Fruit fly (Drosophila melanogaster) whole organism, adult: Measurements from ENCODE around the gene CG31760.

ENCODE experiments used
- CG12768 ChIP-seq: fragments of 200-800 bp; sonication (Bioruptor generic); optimal IDR thresholded peaks from 2 replicates; lab custom pipeline; 2017; ENCODE audit warnings: missing biosample characterization, missing genetic modification characterization, mild to moderate bottlenecking, moderate library complexity, missing genetic modification reagents
- CG14711 ChIP-seq: fragments of 200-800 bp; sonication (Bioruptor generic); optimal IDR thresholded peaks from 2 replicates; lab custom pipeline; 2018; ENCODE audit warnings: missing biosample characterization, mild to moderate bottlenecking, missing genetic modification characterization, moderate library complexity
- CG1620 ChIP-seq: fragments of 200-800 bp; sonication (Bioruptor generic); optimal IDR thresholded peaks from 2 replicates; lab custom pipeline; 2016; ENCODE audit warnings: missing biosample characterization, missing genetic modification characterization
- CG5204 ChIP-seq: fragments of 200-800 bp; sonication (Bioruptor generic); optimal IDR thresholded peaks from 2 replicates; lab custom pipeline; 2016; ENCODE audit warnings: missing biosample characterization, missing genetic modification characterization
- Clk ChIP-seq: fragments of 200-800 bp; sonication (Bioruptor generic); optimal IDR thresholded peaks from 2 replicates; lab custom pipeline; 2017; ENCODE audit warnings: missing biosample characterization, missing genetic modification characterization
- Mnt ChIP-seq: fragments of 200-800 bp; sonication (Bioruptor generic); optimal IDR thresholded peaks from 2 replicates; lab custom pipeline; 2016; ENCODE audit warnings: missing biosample characterization, mild to moderate bottlenecking, missing genetic modification characterization
- bab1 ChIP-seq: fragments of 200-800 bp; sonication (Bioruptor generic); optimal IDR thresholded peaks from 3 replicates; lab custom pipeline; 2019; ENCODE audit warnings: missing biosample characterization, mild to moderate bottlenecking, missing genetic modification characterization, moderate library complexity
- cic ChIP-seq: fragments of 200-800 bp; sonication (Bioruptor generic); optimal IDR thresholded peaks from 2 replicates; lab custom pipeline; 2017; ENCODE audit warnings: missing biosample characterization, mild to moderate bottlenecking, missing genetic modification characterization, moderate library complexity
- cnc ChIP-seq, 2 experiments: fragments of >200 bp; optimal IDR thresholded peaks; 2 replicates each; lab custom pipeline; 2017
- kay ChIP-seq: fragments of 200-800 bp; sonication (Bioruptor generic); peaks from one replicate; lab custom pipeline; 2016; ENCODE audit warnings: missing biosample characterization, missing genetic modification characterization, borderline replicate concordance
- ovo ChIP-seq: fragments of 200-800 bp; sonication (Bioruptor generic); optimal IDR thresholded peaks from 2 replicates; lab custom pipeline; 2016; ENCODE audit warnings: missing biosample characterization, missing genetic modification characterization
- pad ChIP-seq: fragments of 200-800 bp; sonication (Bioruptor generic); optimal IDR thresholded peaks from 3 replicates; lab custom pipeline; 2017; ENCODE audit warnings: missing biosample characterization, missing genetic modification characterization, mild to moderate bottlenecking, moderate library complexity, missing genetic modification reagents
- toe ChIP-seq: fragments of 200-800 bp; sonication (Bioruptor generic); optimal IDR thresholded peaks from 2 replicates; lab custom pipeline; 2016; ENCODE audit warnings: missing biosample characterization, missing genetic modification characterization

The CG31760 gene

DNA sequence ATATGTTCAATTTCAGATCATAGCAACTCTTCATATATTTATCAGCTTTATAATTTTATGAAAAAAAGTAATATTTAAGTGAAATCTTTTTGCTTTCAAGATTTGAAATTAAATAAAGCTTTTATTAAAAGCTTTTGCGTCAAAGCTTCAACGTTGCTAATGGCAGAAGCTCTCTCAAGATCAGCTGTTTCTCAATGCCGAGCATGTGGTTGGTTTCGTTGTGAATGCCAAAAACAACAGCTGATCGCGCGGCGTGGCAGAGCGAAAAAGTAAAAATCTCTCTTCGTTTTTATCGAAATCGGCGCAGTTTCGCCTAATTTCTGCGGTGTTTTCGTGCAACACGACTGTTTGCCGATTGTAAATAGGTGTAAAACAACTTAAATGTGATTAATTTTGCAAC lies 65.0 kb downstream of the CG31760 start, which contains the start of gene CG31759:
Gene CG31759, plus strand, starts transcription at position 161 of the 400 bp plus-strand sequence.
- TF ChIP-seq cnc (optimal IDR thresholded peaks at IDR 0.05; lab: Kevin White, UChicago), result no peak
- TF ChIP-seq CG14711 (tag; lab: Kevin White, UChicago), result no peak
- no peak for TF ChIP-seq CG12768 (GFP tag; lab: Kevin White, UChicago)
- TF ChIP-seq bab1, result peak; percentile 64
- no peak for TF ChIP-seq CG1620 (GFP tag; lab: Kevin White, UChicago)
- no peak for TF ChIP-seq kay (GFP tag; lab: Kevin White, UChicago)
- no peak for TF ChIP-seq CG5204
- no peak for TF ChIP-seq ovo (GFP tag; lab: Kevin White, UChicago)
- no peak for TF ChIP-seq cic (GFP tag; lab: Kevin White, UChicago)
- TF ChIP-seq pad (GFP tag; lab: Kevin White, UChicago), result no peak
- no peak for TF ChIP-seq toe (GFP tag; lab: Kevin White, UChicago)
- no peak for TF ChIP-seq Clk (GFP tag; lab: Kevin White, UChicago)
- TF ChIP-seq Mnt, result peak; percentile 60
